Fruit fly (Drosophila melanogaster) whole organism, embryonic: ENCODE data around the gene CG17593.

Source experiments
- Atf-2 ChIP-seq: fragments of 200-800 bp; sonication (Bioruptor generic); optimal IDR thresholded peaks from 2 replicates; lab custom pipeline; 2016; ENCODE audit warnings: missing biosample characterization, missing genetic modification characterization
- Bteb2 ChIP-seq: fragments of 200-800 bp; sonication (Bioruptor generic); optimal IDR thresholded peaks from 2 replicates; lab custom pipeline; 2016; ENCODE audit warnings: missing biosample characterization, missing genetic modification characterization
- C15 ChIP-seq: fragments of 200-800 bp; sonication (Bioruptor generic); IDR thresholded peaks from 3 replicates; pipeline ENCODE4 v1.3.6; 2022; ENCODE audit warnings: missing biosample characterization, missing genetic modification characterization
- CG10147 ChIP-seq: fragments of 200-800 bp; sonication (Bioruptor generic); optimal IDR thresholded peaks from 2 replicates; lab custom pipeline; 2019; ENCODE audit warnings: missing biosample characterization, mild to moderate bottlenecking, missing genetic modification characterization, moderate library complexity
- CG10543 ChIP-seq: fragments of 200-800 bp; sonication (Bioruptor generic); optimal IDR thresholded peaks from 3 replicates; lab custom pipeline; 2017; ENCODE audit warnings: missing biosample characterization, mild to moderate bottlenecking, missing genetic modification characterization, moderate library complexity
- CG10959 ChIP-seq: fragments of 200-800 bp; sonication (Bioruptor generic); IDR thresholded peaks from 2 replicates; pipeline ENCODE4 v1.3.6; 2022; ENCODE audit warnings: missing biosample characterization, missing genetic modification characterization
- CG11723 ChIP-seq: fragments of 200-800 bp; sonication (Bioruptor generic); optimal IDR thresholded peaks from 2 replicates; lab custom pipeline; 2017; ENCODE audit warnings: missing biosample characterization, mild to moderate bottlenecking, missing genetic modification characterization
- CG12104 ChIP-seq: fragments of 200-800 bp; sonication (Bioruptor generic); optimal IDR thresholded peaks from 3 replicates; lab custom pipeline; 2016; ENCODE audit warnings: missing biosample characterization, missing genetic modification characterization
- CG1233 ChIP-seq: fragments of 200-800 bp; sonication (Bioruptor generic); optimal IDR thresholded peaks from 4 replicates; lab custom pipeline; 2018; ENCODE audit warnings: missing biosample characterization, mild to moderate bottlenecking, missing genetic modification characterization
- CG12744 ChIP-seq: fragments of 200-800 bp; sonication (Bioruptor generic); optimal IDR thresholded peaks from 2 replicates; lab custom pipeline; 2016; ENCODE audit warnings: missing biosample characterization, missing genetic modification characterization
- CG14667 ChIP-seq: fragments of 200-800 bp; sonication (Bioruptor generic); IDR thresholded peaks from 2 replicates; pipeline ENCODE4 v1.3.6; 2022; ENCODE audit warnings: missing biosample characterization, missing genetic modification characterization
- CG17385 ChIP-seq: fragments of 200-800 bp; sonication (Bioruptor generic); optimal IDR thresholded peaks from 3 replicates; lab custom pipeline; 2018; ENCODE audit warnings: missing biosample characterization, mild to moderate bottlenecking, missing genetic modification characterization
- CG2202 ChIP-seq: fragments of 200-800 bp; sonication (Bioruptor generic); optimal IDR thresholded peaks from 2 replicates; lab custom pipeline; 2018; ENCODE audit warnings: missing biosample characterization, mild to moderate bottlenecking, missing genetic modification characterization
- CG2712 ChIP-seq: fragments of 200-800 bp; optimal IDR thresholded peaks from 3 replicates; lab custom pipeline; 2019; ENCODE audit warnings: missing biosample characterization, mild to moderate bottlenecking, missing genetic modification characterization, moderate library complexity
- CG33557 ChIP-seq: fragments of 200-800 bp; sonication (Bioruptor generic); optimal IDR thresholded peaks from 2 replicates; lab custom pipeline; 2019; ENCODE audit warnings: missing biosample characterization, mild to moderate bottlenecking, missing genetic modification characterization, moderate library complexity
- CG42726 ChIP-seq: fragments of 200-800 bp; sonication (Bioruptor generic); IDR thresholded peaks from 2 replicates; pipeline ENCODE4 v1.3.6; 2022; ENCODE audit warnings: missing biosample characterization, missing genetic modification characterization; ENCODE audit not compliant: partially characterized antibody
- CG4730 ChIP-seq: fragments of 200-800 bp; sonication (Bioruptor generic); IDR thresholded peaks from 2 replicates; pipeline ENCODE4 v1.3.6; 2022; ENCODE audit warnings: missing biosample characterization, missing genetic modification characterization
- CG6272 ChIP-seq: fragments of 200-800 bp; sonication (Bioruptor generic); IDR thresholded peaks from 2 replicates; pipeline ENCODE4 v1.3.6; 2022; ENCODE audit warnings: missing biosample characterization, missing genetic modification characterization
- CG8924 ChIP-seq: fragments of 200-800 bp; optimal IDR thresholded peaks from 3 replicates; lab custom pipeline; 2019; ENCODE audit warnings: missing biosample characterization, mild to moderate bottlenecking, missing genetic modification characterization, moderate library complexity
- CG9876 ChIP-seq: fragments of 200-800 bp; sonication (Bioruptor generic); optimal IDR thresholded peaks from 2 replicates; lab custom pipeline; 2016; ENCODE audit warnings: missing biosample characterization, missing genetic modification characterization
- D19A ChIP-seq: fragments of 200-800 bp; optimal IDR thresholded peaks from 3 replicates; lab custom pipeline; 2019; ENCODE audit warnings: missing biosample characterization, mild to moderate bottlenecking, missing genetic modification characterization, moderate library complexity
- Dad ChIP-seq: fragments of 200-800 bp; sonication (Bioruptor generic); optimal IDR thresholded peaks from 3 replicates; lab custom pipeline; 2016; ENCODE audit warnings: missing biosample characterization, missing genetic modification characterization
- Dll ChIP-seq: fragments of 200-800 bp; sonication (Bioruptor generic); IDR thresholded peaks from 4 replicates; pipeline ENCODE4 v1.3.6; 2022; ENCODE audit warnings: missing biosample characterization, missing genetic modification characterization; ENCODE audit not compliant: partially characterized antibody
- Doc2 ChIP-seq: fragments of 200-800 bp; sonication (Bioruptor generic); IDR thresholded peaks from 2 replicates; pipeline ENCODE4 v1.3.6; 2022; ENCODE audit warnings: missing biosample characterization, missing genetic modification characterization
- Dref ChIP-seq: fragments of 200-800 bp; sonication (Bioruptor generic); IDR thresholded peaks from 2 replicates; pipeline ENCODE4 v1.3.6; 2022; ENCODE audit warnings: missing biosample characterization, missing genetic modification characterization
- H15 ChIP-seq: fragments of 200-800 bp; sonication (Bioruptor generic); IDR thresholded peaks from 3 replicates; pipeline ENCODE4 v1.3.6; 2022; ENCODE audit warnings: missing biosample characterization, missing genetic modification characterization
- Hey ChIP-seq: fragments of 200-800 bp; sonication (Bioruptor generic); optimal IDR thresholded peaks from 3 replicates; lab custom pipeline; 2018; ENCODE audit warnings: missing biosample characterization, mild to moderate bottlenecking, missing genetic modification characterization
- MESR4 ChIP-seq: fragments of 200-800 bp; sonication (Bioruptor generic); optimal IDR thresholded peaks from 2 replicates; lab custom pipeline; 2018; ENCODE audit warnings: missing biosample characterization, mild to moderate bottlenecking, missing genetic modification characterization, moderate library complexity
- Nf-YA ChIP-seq: fragments of 200-800 bp; sonication (Bioruptor generic); IDR thresholded peaks from 2 replicates; pipeline ENCODE4 v1.3.6; 2022; ENCODE audit warnings: missing biosample characterization, missing genetic modification characterization
- Oli ChIP-seq: fragments of 200-800 bp; sonication (Bioruptor generic); optimal IDR thresholded peaks from 2 replicates; lab custom pipeline; 2018; ENCODE audit warnings: missing biosample characterization, mild to moderate bottlenecking, missing genetic modification characterization, moderate library complexity
- Ravus ChIP-seq: fragments of 200-800 bp; sonication (Bioruptor generic); IDR thresholded peaks from 2 replicates; pipeline ENCODE4 v1.3.6; 2022; ENCODE audit warnings: missing biosample characterization, missing genetic modification characterization
- Spps ChIP-seq: fragments of 200-800 bp; sonication (Bioruptor generic); optimal IDR thresholded peaks from 2 replicates; lab custom pipeline; 2018; ENCODE audit warnings: missing biosample characterization, mild to moderate bottlenecking, missing genetic modification characterization
- ab ChIP-seq: fragments of 200-800 bp; sonication (Bioruptor generic); optimal IDR thresholded peaks from 2 replicates; lab custom pipeline; 2016; ENCODE audit warnings: missing biosample characterization, missing genetic modification characterization
- bcd ChIP-seq: fragments of 200-800 bp; sonication (Bioruptor generic); optimal IDR thresholded peaks from 2 replicates; lab custom pipeline; 2017; ENCODE audit warnings: missing biosample characterization, mild to moderate bottlenecking, missing genetic modification characterization
- crp ChIP-seq, 2 experiments: fragments of 200-800 bp; sonication (Bioruptor generic); optimal IDR thresholded peaks; 2 replicates in 1 of 2; 3 replicates in 1 of 2; lab custom pipeline; 2017; ENCODE audit warnings: missing biosample characterization in 2 of 2, missing genetic modification characterization in 2 of 2, mild to moderate bottlenecking in 1 of 2, moderate library complexity in 1 of 2
- dm ChIP-seq: fragments of 200-800 bp; sonication (Bioruptor generic); optimal IDR thresholded peaks from 3 replicates; lab custom pipeline; 2016; ENCODE audit warnings: missing biosample characterization, missing genetic modification characterization
- fd64A ChIP-seq: fragments of 200-800 bp; sonication (Bioruptor generic); optimal IDR thresholded peaks from 3 replicates; lab custom pipeline; 2018; ENCODE audit warnings: missing biosample characterization, mild to moderate bottlenecking, missing genetic modification characterization
- fru ChIP-seq: fragments of >200 bp; optimal IDR thresholded peaks from 2 replicates; lab custom pipeline; 2017
- gce ChIP-seq: fragments of 200-800 bp; sonication (Bioruptor generic); IDR thresholded peaks from 3 replicates; pipeline ENCODE4 v1.3.6; 2022; ENCODE audit warnings: missing biosample characterization, missing genetic modification characterization
- klu ChIP-seq: fragments of 200-800 bp; sonication (Bioruptor generic); IDR thresholded peaks from 2 replicates; pipeline ENCODE4 v1.3.6; 2022; ENCODE audit warnings: missing biosample characterization, missing genetic modification characterization
- oc ChIP-seq: fragments of 200-800 bp; sonication (Bioruptor generic); optimal IDR thresholded peaks from 2 replicates; lab custom pipeline; 2018; ENCODE audit warnings: missing biosample characterization, mild to moderate bottlenecking, missing genetic modification characterization, moderate library complexity
- pfk ChIP-seq: fragments of 200-800 bp; sonication (Bioruptor generic); optimal IDR thresholded peaks from 2 replicates; lab custom pipeline; 2018; ENCODE audit warnings: missing biosample characterization, mild to moderate bottlenecking, missing genetic modification characterization, moderate library complexity
- shn ChIP-seq: fragments of 200-800 bp; sonication (Bioruptor generic); optimal IDR thresholded peaks from 3 replicates; lab custom pipeline; 2016; ENCODE audit warnings: missing biosample characterization, missing genetic modification characterization
- stc ChIP-seq: fragments of 200-800 bp; sonication (Bioruptor generic); IDR thresholded peaks from 2 replicates; pipeline ENCODE4 v1.3.6; 2022; ENCODE audit warnings: missing biosample characterization, missing genetic modification characterization
- tin ChIP-seq: fragments of 200-800 bp; sonication (Bioruptor generic); optimal IDR thresholded peaks from 3 replicates; lab custom pipeline; 2016; ENCODE audit warnings: missing biosample characterization, missing genetic modification characterization
- tio ChIP-seq: fragments of 200-800 bp; sonication (Bioruptor generic); optimal IDR thresholded peaks from 2 replicates; lab custom pipeline; 2017; ENCODE audit warnings: missing biosample characterization, missing genetic modification characterization, inconsistent platforms
- twi ChIP-seq: fragments of 200-800 bp; optimal IDR thresholded peaks from 2 replicates; lab custom pipeline; 2019; ENCODE audit warnings: missing biosample characterization, mild to moderate bottlenecking, missing genetic modification characterization, moderate library complexity
- tx ChIP-seq: fragments of 200-800 bp; sonication (Bioruptor generic); optimal IDR thresholded peaks from 2 replicates; lab custom pipeline; 2016; ENCODE audit warnings: missing biosample characterization, missing genetic modification characterization
- z ChIP-seq: fragments of 200-800 bp; sonication (Bioruptor generic); IDR thresholded peaks from 3 replicates; pipeline ENCODE4 v1.3.6; 2022; ENCODE audit warnings: missing biosample characterization, missing genetic modification characterization

Gene CG17593

DNA sequence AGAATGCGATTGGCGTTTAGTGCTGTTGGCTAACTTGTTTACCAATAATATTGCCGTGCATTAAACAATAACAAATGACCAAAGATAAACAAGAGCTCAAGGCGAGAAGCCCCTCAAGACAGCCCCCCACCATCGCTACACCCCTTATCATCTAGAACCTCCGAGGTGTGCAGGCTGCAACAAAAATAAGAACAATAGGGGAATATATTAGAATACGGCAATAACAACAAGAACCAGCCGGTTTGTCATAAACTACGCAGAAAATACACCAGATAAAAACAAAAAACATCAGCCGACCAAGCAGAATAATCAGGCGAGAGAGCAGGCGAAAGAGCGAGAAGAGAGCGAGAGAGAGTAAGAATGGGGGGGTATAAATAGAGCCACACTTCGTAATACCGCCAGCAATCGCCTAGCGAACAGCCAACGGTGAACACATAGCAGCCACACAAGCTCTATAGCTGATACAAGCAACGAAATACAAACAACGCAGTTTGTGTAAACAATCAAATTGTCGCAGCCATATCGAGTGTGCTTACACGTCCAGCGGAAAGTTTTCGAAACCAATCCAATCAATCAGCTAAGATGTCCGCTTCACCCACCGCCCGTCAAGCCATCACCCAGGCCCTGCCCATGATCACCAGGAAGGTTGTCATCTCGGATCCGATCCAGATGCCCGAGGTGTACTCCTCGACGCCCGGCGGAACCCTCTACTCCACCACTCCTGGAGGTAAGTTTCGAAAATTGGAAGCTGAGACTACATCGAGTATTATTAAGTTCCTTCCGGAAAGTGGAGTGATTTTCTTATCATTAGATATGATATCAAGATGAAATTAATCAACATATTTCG, 36.4 kb upstream of the CG17593 start, which contains the start of gene Thor:
Gene Thor, plus strand, starts transcription at position 401 of the 847 bp plus-strand sequence.
- TF ChIP-seq CG33557 (GFP tag; lab: Kevin White, UChicago) (peak; percentile 75), z (peak; percentile 54; the same call in 2 of the 3 replicates), Ravus (no peak), CG10543 (GFP tag; lab: Kevin White, UChicago) (peak; percentile 94), D19A (tag; lab: Kevin White, UChicago) (peak; percentile 45), Bteb2 (GFP tag; lab: Kevin White, UChicago) (peak; percentile 72), oc (tag; lab: Kevin White, UChicago) (peak; percentile 65), bcd (GFP tag; lab: Kevin White, UChicago) (peak; percentile 77), CG2202 (tag; lab: Kevin White, UChicago) (peak; percentile 54), tx (peak; percentile 2), Nf-YA (GFP tag; lab: Robert Waterston, UW) (peak; percentile 53; the same call in 1 of the 2 replicates), dm (GFP tag; lab: Kevin White, UChicago) (peak; percentile 56), shn (GFP tag; lab: Kevin White, UChicago) (peak; percentile 62), Spps (tag; lab: Kevin White, UChicago) (peak; percentile 21), Dll (GFP tag; lab: Robert Waterston, UW) (no peak), CG10959 (GFP tag; lab: Robert Waterston, UW) (peak; percentile 14; the same call in 1 of the 2 replicates), ab (GFP tag; lab: Kevin White, UChicago) (peak; percentile 58), CG14667 (GFP tag; lab: Robert Waterston, UW) (peak; percentile 38; the same call in 1 of the 2 replicates), fru (lab: Kevin White, UChicago) (no peak), crp (GFP tag; optimal IDR thresholded peaks at IDR 0.05; lab: Kevin White, UChicago) (peak in 1 of 2 experiments; percentile 19), CG2712 (peak; percentile 56), MESR4 (GFP tag; lab: Kevin White, UChicago) (peak; percentile 41), C15 (no peak), Oli (no peak), CG4730 (GFP tag; lab: Robert Waterston, UW) (peak; percentile 31; the same call in 1 of the 2 replicates), CG1233 (peak; percentile 70), tin (peak; percentile 51), gce (GFP tag; lab: Robert Waterston, UW) (peak; percentile 83), klu (GFP tag; lab: Robert Waterston, UW) (no peak), Dref (no peak), CG8924 (tag; lab: Kevin White, UChicago) (peak; percentile 74), pfk (GFP tag; lab: Kevin White, UChicago) (peak; percentile 29), stc (peak; percentile 73), CG42726 (GFP tag; lab: Robert Waterston, UW) (peak; percentile 91), CG17385 (GFP tag; lab: Kevin White, UChicago) (peak; percentile 63), Hey (peak; percentile 75), CG9876 (GFP tag; lab: Kevin White, UChicago) (peak; percentile 72), Doc2 (GFP tag; lab: Robert Waterston, UW) (no peak), CG6272 (GFP tag; lab: Robert Waterston, UW) (no peak; the same call in 1 of the 2 replicates), Atf-2 (GFP tag; lab: Kevin White, UChicago) (peak; percentile 50), CG12104 (GFP tag; lab: Kevin White, UChicago) (peak; percentile 7), Dad (peak; percentile 68), H15 (peak; percentile 30; the same call in 1 of the 3 replicates), CG10147 (GFP tag; lab: Kevin White, UChicago) (peak; percentile 6), tio (GFP tag; lab: Kevin White, UChicago) (no peak), fd64A (GFP tag; lab: Kevin White, UChicago) (peak; percentile 64), CG12744 (GFP tag; lab: Kevin White, UChicago) (peak; percentile 56), twi (tag; lab: Kevin White, UChicago) (peak; percentile 0), CG11723 (GFP tag; lab: Kevin White, UChicago) (peak; percentile 50)
